Worm (Caenorhabditis elegans): ENCODE results near the gene ints-2.

The ints-2 gene

ce11 chrV:14166630-14167029 lies 18.9 kb upstream of the ints-2 start, which contains the start of gene cest-1.1:
cest-1.1 (minus strand) TSS chrV:14166730.
- no peak for TF ChIP-seq pqm-1 (tag; optimal IDR thresholded peaks at IDR 0.05)
- no peak for TF ChIP-seq unc-62 (GFP tag; optimal IDR thresholded peaks at IDR 0.05)
- TF ChIP-seq sea-2 (GFP tag; optimal IDR thresholded peaks at IDR 0.05) = no peak
- TF ChIP-seq fkh-10 (GFP tag; optimal IDR thresholded peaks at IDR 0.05) = no peak
- TF ChIP-seq ama-1 (optimal IDR thresholded peaks at IDR 0.05) = no peak
- no peak for TF ChIP-seq nhr-23 (tag; optimal IDR thresholded peaks at IDR 0.05)
- TF ChIP-seq elt-1 (tag; optimal IDR thresholded peaks at IDR 0.05) = no peak
- TF ChIP-seq eor-1 (tag; optimal IDR thresholded peaks at IDR 0.05) = no peak
- no peak for TF ChIP-seq daf-12 (tag; optimal IDR thresholded peaks at IDR 0.05)
- no peak for TF ChIP-seq elt-2 (tag; optimal IDR thresholded peaks at IDR 0.05)
- TF ChIP-seq nhr-43 (tag; optimal IDR thresholded peaks at IDR 0.05; ENCODE audit: poor library complexity, severe bottlenecking) = no peak
- no peak for TF ChIP-seq R02D3.7 (tag; optimal IDR thresholded peaks at IDR 0.05)

DNA sequence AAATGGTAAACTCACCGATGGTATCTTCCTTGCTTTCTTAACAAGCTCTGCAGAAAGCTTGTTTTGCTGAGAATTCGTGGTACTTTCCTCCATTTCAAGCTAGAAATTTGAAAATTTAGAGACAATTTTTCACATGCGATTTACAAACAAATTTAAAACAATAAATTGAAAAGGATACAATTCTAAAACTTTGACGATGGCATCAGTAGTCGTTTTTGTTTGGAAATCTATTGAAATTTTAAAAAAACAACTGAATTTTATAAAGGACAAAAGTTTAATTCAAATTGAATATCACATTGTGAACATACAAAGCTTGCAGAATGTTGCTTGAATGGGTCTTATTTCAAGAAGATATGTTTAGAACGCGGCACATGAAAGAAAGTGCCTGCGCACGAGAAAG lies 17.9 kb upstream of the ints-2 start, which contains the start of gene ocam-1:
Gene ocam-1, minus strand, starts transcription at position 101 of the 400 bp plus-strand sequence.
- TF ChIP-seq ceh-16 (tag; optimal IDR thresholded peaks at IDR 0.05) (no peak), nhr-237 (tag; optimal IDR thresholded peaks at IDR 0.05) (no peak), ztf-4 (tag; optimal IDR thresholded peaks at IDR 0.05) (no peak), unc-39 (tag; optimal IDR thresholded peaks at IDR 0.05) (no peak), nhr-25 (tag; optimal IDR thresholded peaks at IDR 0.05) (no peak), egl-27 (tag; optimal IDR thresholded peaks at IDR 0.05) (no peak), nhr-12 (tag; optimal IDR thresholded peaks at IDR 0.05) (no peak), nhr-11 (tag; optimal IDR thresholded peaks at IDR 0.05) (no peak), R02D3.7 (tag; optimal IDR thresholded peaks at IDR 0.05) (no peak), skn-1 (tag; optimal IDR thresholded peaks at IDR 0.05) (no peak), elt-1 (tag; optimal IDR thresholded peaks at IDR 0.05) (no peak), nhr-43 (tag; optimal IDR thresholded peaks at IDR 0.05; ENCODE audit: poor library complexity, severe bottlenecking) (no peak), aly-2 (tag; optimal IDR thresholded peaks at IDR 0.05) (no peak), pha-4 (tag; optimal IDR thresholded peaks at IDR 0.05) (no peak), lin-39 (tag; optimal IDR thresholded peaks at IDR 0.05) (no peak), tbx-2 (tag; optimal IDR thresholded peaks at IDR 0.05) (no peak), hmg-11 (tag; optimal IDR thresholded peaks at IDR 0.05) (no peak)

- no peak for TF ChIP-seq ZK546.5 (tag; optimal IDR thresholded peaks at IDR 0.05)
- TF ChIP-seq elt-2 (tag; optimal IDR thresholded peaks at IDR 0.05) = peak; percentile 50
- TF ChIP-seq ztf-11 (tag; optimal IDR thresholded peaks at IDR 0.05) = no peak
- TF ChIP-seq pqm-1 (tag; optimal IDR thresholded peaks at IDR 0.05) = peak; percentile 60
Observed at ce11 chrV:14171284-14171683, 14.2 kb upstream of the ints-2 start, which contains the start of gene cest-2.1. cest-2.1 (minus strand) TSS chrV:14171481.

DNA sequence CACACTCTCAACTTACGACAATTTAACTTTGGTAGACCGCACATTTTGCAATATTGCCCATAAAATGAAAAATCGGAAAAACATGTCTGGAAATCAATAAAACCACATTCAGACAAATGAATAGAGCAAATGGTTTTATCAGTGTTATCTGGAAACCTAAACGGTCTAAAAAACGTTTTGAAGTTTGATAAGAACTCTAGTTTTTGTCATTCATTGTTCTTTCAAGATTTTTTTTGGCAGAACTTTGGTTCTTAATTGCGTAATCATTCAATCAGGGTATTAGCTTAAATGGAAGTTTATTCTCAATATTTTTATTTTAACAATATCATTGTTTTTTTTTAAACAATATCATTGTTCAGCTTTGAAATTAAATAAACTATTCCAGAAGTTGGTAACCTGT lies 10.3 kb upstream of the ints-2 start, which contains the start of gene cest-2.2:
Gene cest-2.2, minus strand, starts transcription at position 140 of the 400 bp plus-strand sequence.
- TF ChIP-seq elt-2 (tag; optimal IDR thresholded peaks at IDR 0.05) (peak; percentile 77), nfya-1 (tag; optimal IDR thresholded peaks at IDR 0.05; ENCODE audit: insufficient read depth) (no peak), nhr-76 (tag; optimal IDR thresholded peaks at IDR 0.05) (peak; percentile 10), fkh-10 (GFP tag; optimal IDR thresholded peaks at IDR 0.05) (no peak)

- TF ChIP-seq skn-1 (tag; optimal IDR thresholded peaks at IDR 0.05) (no peak), mdl-1 (tag; optimal IDR thresholded peaks at IDR 0.05) (no peak), tbx-2 (tag; optimal IDR thresholded peaks at IDR 0.05) (no peak), sea-2 (GFP tag; optimal IDR thresholded peaks at IDR 0.05) (no peak), zag-1 (tag; optimal IDR thresholded peaks at IDR 0.05) (no peak), nhr-237 (tag; optimal IDR thresholded peaks at IDR 0.05) (no peak), ceh-82 (tag; optimal IDR thresholded peaks at IDR 0.05) (no peak), nhr-76 (tag; optimal IDR thresholded peaks at IDR 0.05) (no peak), ztf-11 (tag; optimal IDR thresholded peaks at IDR 0.05) (no peak), nhr-25 (tag; optimal IDR thresholded peaks at IDR 0.05) (no peak), snpc-4 (tag; optimal IDR thresholded peaks at IDR 0.05) (no peak), ceh-28 (tag; optimal IDR thresholded peaks at IDR 0.05) (no peak), pqm-1 (tag; optimal IDR thresholded peaks at IDR 0.05) (no peak), nfya-1 (tag; optimal IDR thresholded peaks at IDR 0.05; ENCODE audit: insufficient read depth) (no peak), elt-3 (tag; optimal IDR thresholded peaks at IDR 0.05) (no peak), nhr-11 (tag; optimal IDR thresholded peaks at IDR 0.05) (no peak), nhr-12 (tag; optimal IDR thresholded peaks at IDR 0.05) (no peak), ceh-16 (tag; optimal IDR thresholded peaks at IDR 0.05) (no peak), lin-39 (tag; optimal IDR thresholded peaks at IDR 0.05) (no peak)
Observed at ce11 chrV:14176572-14176971, 8.9 kb upstream of the ints-2 start.
